Worm (Caenorhabditis elegans) whole organism, L1 larva: ENCODE measurements around the gene cyp-14A5.

Experiments used
- C04F5.9 ChIP-seq: sonication (generic microtip); optimal IDR thresholded peaks from 2 replicates; lab custom pipeline; 2016; ENCODE audit warnings: missing genetic modification characterization, missing compliant biosample characterization
- C16A3.4 ChIP-seq: fragments of 150-350 bp; optimal IDR thresholded peaks from 2 replicates; lab custom pipeline; 2014; ENCODE audit warnings: missing biosample characterization, missing genetic modification characterization
- C34B4.2 ChIP-seq: sonication (generic microtip); optimal IDR thresholded peaks from 2 replicates; lab custom pipeline; 2017; ENCODE audit warnings: mild to moderate bottlenecking, missing genetic modification characterization, missing compliant biosample characterization
- Y116A8C.19 ChIP-seq: sonication (generic microtip); optimal IDR thresholded peaks from 2 replicates; lab custom pipeline; 2016; ENCODE audit warnings: missing compliant biosample characterization, missing genetic modification characterization, borderline replicate concordance
- alr-1 ChIP-seq: fragments of 200-800 bp; sonication (Bioruptor generic); optimal IDR thresholded peaks from 2 replicates; lab custom pipeline; 2018; ENCODE audit warnings: borderline replicate concordance, mild to moderate bottlenecking, missing genetic modification characterization, missing compliant biosample characterization
- aly-2 ChIP-seq: fragments of 150-350 bp; optimal IDR thresholded peaks from 2 replicates; lab custom pipeline; 2014; ENCODE audit warnings: missing biosample characterization, missing genetic modification characterization
- ama-1 ChIP-seq: fragments of 150-350 bp; optimal IDR thresholded peaks from 2 replicates; lab custom pipeline; 2014
- blmp-1 ChIP-seq: fragments of 150-350 bp; optimal IDR thresholded peaks from 2 replicates; lab custom pipeline; 2014; ENCODE audit warnings: missing biosample characterization, missing genetic modification characterization
- ceh-8 ChIP-seq: fragments of 200-800 bp; sonication (Bioruptor generic); optimal IDR thresholded peaks from 2 replicates; lab custom pipeline; 2018; ENCODE audit warnings: mild to moderate bottlenecking, missing genetic modification characterization, moderate library complexity, missing compliant biosample characterization
- ceh-82 ChIP-seq, 3 experiments: fragments of 150-350 bp in 1 of 3; sonication (generic microtip) in 2 of 3; optimal IDR thresholded peaks; 2 replicates each; lab custom pipeline; 2014 to 2017; ENCODE audit warnings: missing biosample characterization in 3 of 3, missing genetic modification characterization in 3 of 3
- ceh-90 ChIP-seq: sonication (generic microtip); optimal IDR thresholded peaks from 2 replicates; lab custom pipeline; 2016; ENCODE audit warnings: missing genetic modification characterization, missing compliant biosample characterization
- ces-1 ChIP-seq: fragments of 150-350 bp; optimal IDR thresholded peaks from 2 replicates; lab custom pipeline; 2014; ENCODE audit warnings: missing biosample characterization, missing genetic modification reagents, missing genetic modification characterization
- efl-1 ChIP-seq, 4 experiments: fragments of 150-350 bp; optimal IDR thresholded peaks in 3 of 4; peaks in 1 of 4; 1 replicate in 1 of 4; 2 replicates in 3 of 4; lab custom pipeline; 2014; ENCODE audit warnings: missing biosample characterization in 2 of 4, missing genetic modification characterization in 2 of 4, missing genetic modification reagents in 2 of 4
- egl-27 ChIP-seq, 2 experiments: fragments of 150-350 bp in 1 of 2; sonication (generic microtip); optimal IDR thresholded peaks; 3 replicates each; lab custom pipeline; 2017 to 2018; ENCODE audit warnings: missing biosample characterization in 2 of 2, missing genetic modification characterization in 2 of 2, missing genetic modification reagents in 2 of 2
- elt-3 ChIP-seq, 6 experiments: fragments of 150-350 bp in 1 of 6; sonication (generic microtip); optimal IDR thresholded peaks; 2 replicates each; lab custom pipeline; 2017 to 2018; ENCODE audit warnings: missing biosample characterization in 6 of 6, missing genetic modification characterization in 6 of 6, inconsistent platforms in 1 of 6
- fkh-10 ChIP-seq: sonication (generic microtip); optimal IDR thresholded peaks from 2 replicates; lab custom pipeline; 2017; ENCODE audit warnings: missing biosample characterization, missing genetic modification reagents, missing genetic modification characterization
- fos-1 ChIP-seq: fragments of 150-350 bp; optimal IDR thresholded peaks from 2 replicates; lab custom pipeline; 2014; ENCODE audit warnings: missing biosample characterization, missing genetic modification characterization
- irx-1 ChIP-seq: sonication (generic microtip); optimal IDR thresholded peaks from 2 replicates; lab custom pipeline; 2016; ENCODE audit warnings: missing genetic modification characterization, missing compliant biosample characterization
- jun-1 ChIP-seq: fragments of 150-350 bp; optimal IDR thresholded peaks from 2 replicates; lab custom pipeline; 2014; ENCODE audit warnings: missing biosample characterization, missing genetic modification reagents, missing genetic modification characterization
- lin-13 ChIP-seq: fragments of 150-350 bp; optimal IDR thresholded peaks from 2 replicates; lab custom pipeline; 2014; ENCODE audit warnings: missing biosample characterization, missing genetic modification reagents, missing genetic modification characterization
- lin-14 ChIP-seq: fragments of 200-800 bp; sonication (Bioruptor generic); optimal IDR thresholded peaks from 2 replicates; lab custom pipeline; 2018; ENCODE audit warnings: mild to moderate bottlenecking, missing genetic modification characterization, moderate library complexity, missing compliant biosample characterization
- lin-15B ChIP-seq: fragments of 150-350 bp; sonication (generic microtip); optimal IDR thresholded peaks from 3 replicates; lab custom pipeline; 2014; ENCODE audit warnings: missing biosample characterization, missing genetic modification characterization
- lin-35 ChIP-seq, 2 experiments: fragments of 150-350 bp; optimal IDR thresholded peaks; 2 replicates each; lab custom pipeline; 2014; ENCODE audit warnings: missing biosample characterization in 2 of 2, missing genetic modification characterization in 2 of 2, missing genetic modification reagents in 2 of 2
- lsy-2 ChIP-seq, 2 experiments: fragments of 150-350 bp; optimal IDR thresholded peaks; 2 replicates each; lab custom pipeline; 2014; ENCODE audit warnings: missing biosample characterization in 2 of 2, missing genetic modification characterization in 2 of 2
- mef-2 ChIP-seq: fragments of 150-350 bp; optimal IDR thresholded peaks from 2 replicates; lab custom pipeline; 2014; ENCODE audit warnings: missing biosample characterization, missing genetic modification characterization
- nhr-11 ChIP-seq: fragments of 150-350 bp; optimal IDR thresholded peaks from 2 replicates; lab custom pipeline; 2014; ENCODE audit warnings: missing biosample characterization, missing genetic modification characterization
- nhr-12 ChIP-seq: sonication (generic microtip); optimal IDR thresholded peaks from 2 replicates; lab custom pipeline; 2017; ENCODE audit warnings: missing biosample characterization, missing genetic modification characterization
- nhr-19 ChIP-seq: fragments of 200-800 bp; sonication (Bioruptor generic); conservative IDR thresholded peaks from 2 replicates; pipeline ENCODE4 v1.3.6; 2022; ENCODE audit warnings: missing genetic modification characterization, missing compliant biosample characterization
- nhr-237 ChIP-seq: fragments of 150-350 bp; optimal IDR thresholded peaks from 2 replicates; lab custom pipeline; 2014; ENCODE audit warnings: missing biosample characterization, missing genetic modification characterization
- nhr-28 ChIP-seq: fragments of 150-350 bp; optimal IDR thresholded peaks from 2 replicates; lab custom pipeline; 2014; ENCODE audit warnings: missing biosample characterization, missing genetic modification characterization
- nhr-47 ChIP-seq: sonication (generic microtip); optimal IDR thresholded peaks from 2 replicates; lab custom pipeline; 2016; ENCODE audit warnings: mild to moderate bottlenecking, missing genetic modification characterization, moderate library complexity, missing compliant biosample characterization
- nhr-71 ChIP-seq: sonication (generic microtip); optimal IDR thresholded peaks from 2 replicates; lab custom pipeline; 2016; ENCODE audit warnings: mild to moderate bottlenecking, missing genetic modification characterization, moderate library complexity, missing compliant biosample characterization
- nhr-76 ChIP-seq: sonication (generic microtip); optimal IDR thresholded peaks from 2 replicates; lab custom pipeline; 2017; ENCODE audit warnings: missing biosample characterization, missing genetic modification characterization
- nhr-77 ChIP-seq: fragments of 150-350 bp; optimal IDR thresholded peaks from 2 replicates; lab custom pipeline; 2014; ENCODE audit warnings: missing biosample characterization, missing genetic modification characterization
- nhr-90 ChIP-seq: sonication (generic microtip); optimal IDR thresholded peaks from 2 replicates; lab custom pipeline; 2016; ENCODE audit warnings: mild to moderate bottlenecking, missing genetic modification characterization, missing compliant biosample characterization; ENCODE audit not compliant: poor library complexity
- pag-3 ChIP-seq: sonication (generic microtip); optimal IDR thresholded peaks from 2 replicates; lab custom pipeline; 2017; ENCODE audit warnings: missing genetic modification characterization, mild to moderate bottlenecking, missing compliant biosample characterization, antibody characterized with exemption, borderline replicate concordance; ENCODE audit not compliant: insufficient read depth
- pax-3 ChIP-seq: fragments of 200-800 bp; sonication (Bioruptor generic); optimal IDR thresholded peaks from 2 replicates; lab custom pipeline; 2018; ENCODE audit warnings: mild to moderate bottlenecking, missing genetic modification characterization, moderate library complexity, missing compliant biosample characterization
- pqm-1 ChIP-seq: sonication (generic microtip); optimal IDR thresholded peaks from 3 replicates; lab custom pipeline; 2017; ENCODE audit warnings: missing biosample characterization, missing genetic modification characterization
- skn-1 ChIP-seq: fragments of 150-350 bp; optimal IDR thresholded peaks from 2 replicates; lab custom pipeline; 2014; ENCODE audit warnings: missing biosample characterization, missing genetic modification characterization
- snpc-4 ChIP-seq: fragments of 150-350 bp; optimal IDR thresholded peaks from 2 replicates; lab custom pipeline; 2014; ENCODE audit warnings: missing biosample characterization, missing genetic modification characterization
- snu-23 ChIP-seq: sonication (generic microtip); optimal IDR thresholded peaks from 2 replicates; lab custom pipeline; 2016; ENCODE audit warnings: missing genetic modification characterization, missing compliant biosample characterization
- tlp-1 ChIP-seq: fragments of 150-350 bp; optimal IDR thresholded peaks from 2 replicates; lab custom pipeline; 2014; ENCODE audit warnings: missing biosample characterization, missing genetic modification characterization
- unc-130 ChIP-seq: fragments of 150-350 bp; optimal IDR thresholded peaks from 2 replicates; lab custom pipeline; 2017; ENCODE audit warnings: missing biosample characterization, missing genetic modification characterization, inconsistent platforms
- unc-30 ChIP-seq: sonication (generic microtip); optimal IDR thresholded peaks from 2 replicates; lab custom pipeline; 2017; ENCODE audit warnings: missing biosample characterization, missing genetic modification characterization
- zag-1 ChIP-seq: fragments of 150-350 bp; optimal IDR thresholded peaks from 2 replicates; lab custom pipeline; 2014; ENCODE audit warnings: missing biosample characterization, missing genetic modification characterization
- ztf-4 ChIP-seq: fragments of 150-350 bp; optimal IDR thresholded peaks from 2 replicates; lab custom pipeline; 2014; ENCODE audit warnings: missing biosample characterization, missing genetic modification characterization

cyp-14A5 gene

ce11 chrV:5433020-5433419 is 9.9 kb upstream of the cyp-14A5 start, which contains the start of gene acl-6 (continued):
- TF ChIP-seq nhr-47 (tag; lab: Kevin White, UChicago) (peak; percentile 37), nhr-28 (tag; lab: Kevin White, UChicago) (no peak), nhr-77 (no peak), ama-1 (lab: Kevin White, UChicago) (no peak), nhr-19 (GFP tag; lab: Robert Waterston, UW) (no peak), C04F5.9 (tag; lab: Kevin White, UChicago) (no peak), mef-2 (tag; lab: Kevin White, UChicago) (no peak), Y116A8C.19 (no peak), lin-14 (GFP tag; lab: Kevin White, UChicago) (peak; percentile 59), ces-1 (GFP tag; lab: Kevin White, UChicago) (no peak), nhr-12 (tag; lab: Kevin White, UChicago) (no peak), snpc-4 (tag; lab: Kevin White, UChicago) (no peak), zag-1 (tag; lab: Kevin White, UChicago) (no peak), C16A3.4 (peak; percentile 72), snu-23 (GFP tag; lab: Kevin White, UChicago) (peak; percentile 68), lsy-2 (tag; optimal IDR thresholded peaks at IDR 0.05; lab: Kevin White, UChicago) (peak; percentile 44 to 76), fkh-10 (GFP tag; lab: Kevin White, UChicago) (no peak), pqm-1 (peak; percentile 78), nhr-90 (peak; percentile 64), ceh-90 (no peak), skn-1 (tag; lab: Kevin White, UChicago) (peak; percentile 3), irx-1 (no peak), ceh-82 (tag; optimal IDR thresholded peaks at IDR 0.05; lab: Kevin White, UChicago) (peak in 1 of 3 experiments; percentile 36), ceh-8 (GFP tag; lab: Kevin White, UChicago) (no peak), unc-30 (tag; lab: Kevin White, UChicago) (no peak), aly-2 (tag; lab: Kevin White, UChicago) (no peak), nhr-237 (tag; lab: Kevin White, UChicago) (no peak), nhr-11 (tag; lab: Kevin White, UChicago) (no peak), fos-1 (tag; lab: Kevin White, UChicago) (peak; percentile 15), ztf-4 (tag; lab: Kevin White, UChicago) (no peak), pax-3 (tag; lab: Kevin White, UChicago) (no peak), nhr-71 (tag; lab: Kevin White, UChicago) (peak; percentile 59), nhr-76 (no peak), unc-130 (tag; lab: Kevin White, UChicago) (no peak), alr-1 (tag; lab: Kevin White, UChicago) (no peak), C34B4.2 (tag; lab: Kevin White, UChicago) (no peak), lin-35 (GFP tag; optimal IDR thresholded peaks at IDR 0.05; lab: Kevin White, UChicago) (peak; percentile 88 to 96), lin-15B (tag; lab: Kevin White, UChicago) (no peak), elt-3 (tag; optimal IDR thresholded peaks at IDR 0.05; lab: Kevin White, UChicago) (peak in 4 of 6 experiments; percentile 39 to 79 (median 68)), jun-1 (tag; lab: Kevin White, UChicago) (peak; percentile 53)

- no peak for TF ChIP-seq efl-1 (optimal IDR thresholded peaks at IDR 0.05; lab: Kevin White, UChicago)
- TF ChIP-seq efl-1 (GFP tag; optimal IDR thresholded peaks at IDR 0.05 in 1 of 2; lab: Kevin White, UChicago) = no peak
- TF ChIP-seq tlp-1 = no peak
- TF ChIP-seq nhr-19 (GFP tag; lab: Robert Waterston, UW) = no peak
- TF ChIP-seq ceh-90 = no peak
- no peak for TF ChIP-seq ces-1 (GFP tag; lab: Kevin White, UChicago)
- no peak for TF ChIP-seq pag-3 (tag; lab: Kevin White, UChicago)
- no peak for TF ChIP-seq blmp-1 (tag; lab: Kevin White, UChicago)
- TF ChIP-seq lin-13 = no peak
- no peak for TF ChIP-seq ceh-8 (GFP tag; lab: Kevin White, UChicago)
- no peak for TF ChIP-seq egl-27 (tag; optimal IDR thresholded peaks at IDR 0.05; lab: Kevin White, UChicago)
Measured at ce11 chrV:5432499-5432898, 9.4 kb upstream of the cyp-14A5 start, which contains the start of gene F08F3.8. Gene F08F3.8 (minus strand): TSS chrV:5432599.
